Worm (Caenorhabditis elegans) whole organism, L1 larva: ENCODE results near the gene klp-7.

Experiments
- C04F5.9 ChIP-seq: sonication (generic microtip); optimal IDR thresholded peaks from 2 replicates; lab custom pipeline; 2016; ENCODE audit warnings: missing genetic modification characterization, missing compliant biosample characterization
- C34B4.2 ChIP-seq: sonication (generic microtip); optimal IDR thresholded peaks from 2 replicates; lab custom pipeline; 2017; ENCODE audit warnings: mild to moderate bottlenecking, missing genetic modification characterization, missing compliant biosample characterization
- Y116A8C.19 ChIP-seq: sonication (generic microtip); optimal IDR thresholded peaks from 2 replicates; lab custom pipeline; 2016; ENCODE audit warnings: missing compliant biosample characterization, missing genetic modification characterization, borderline replicate concordance
- aly-2 ChIP-seq: fragments of 150-350 bp; optimal IDR thresholded peaks from 2 replicates; lab custom pipeline; 2014; ENCODE audit warnings: missing biosample characterization, missing genetic modification characterization
- ceh-63 ChIP-seq: fragments of 200-800 bp; sonication (Bioruptor generic); optimal IDR thresholded peaks from 2 replicates; lab custom pipeline; 2018; ENCODE audit warnings: mild to moderate bottlenecking, missing genetic modification characterization, missing compliant biosample characterization
- ceh-82 ChIP-seq, 3 experiments: fragments of 150-350 bp in 1 of 3; sonication (generic microtip) in 2 of 3; optimal IDR thresholded peaks; 2 replicates each; lab custom pipeline; 2014 to 2017; ENCODE audit warnings: missing biosample characterization in 3 of 3, missing genetic modification characterization in 3 of 3
- ces-1 ChIP-seq: fragments of 150-350 bp; optimal IDR thresholded peaks from 2 replicates; lab custom pipeline; 2014; ENCODE audit warnings: missing biosample characterization, missing genetic modification reagents, missing genetic modification characterization
- dpl-1 ChIP-seq, 3 experiments: fragments of 150-350 bp in 2 of 3; sonication (generic microtip) in 1 of 3; optimal IDR thresholded peaks; 2 replicates each; lab custom pipeline; 2014 to 2017; ENCODE audit warnings: missing biosample characterization in 3 of 3, missing genetic modification characterization in 3 of 3, missing genetic modification reagents in 3 of 3
- dsc-1 ChIP-seq: sonication (generic microtip); optimal IDR thresholded peaks from 2 replicates; lab custom pipeline; 2016; ENCODE audit warnings: mild to moderate bottlenecking, missing genetic modification characterization, missing compliant biosample characterization
- efl-1 ChIP-seq, 4 experiments: fragments of 150-350 bp; optimal IDR thresholded peaks in 3 of 4; peaks in 1 of 4; 1 replicate in 1 of 4; 2 replicates in 3 of 4; lab custom pipeline; 2014; ENCODE audit warnings: missing biosample characterization in 2 of 4, missing genetic modification characterization in 2 of 4, missing genetic modification reagents in 2 of 4
- efl-3 ChIP-seq: fragments of 200-800 bp; sonication (Bioruptor generic); optimal IDR thresholded peaks from 2 replicates; lab custom pipeline; 2018; ENCODE audit warnings: mild to moderate bottlenecking, missing genetic modification characterization, missing compliant biosample characterization
- elt-2 ChIP-seq: sonication (generic microtip); optimal IDR thresholded peaks from 2 replicates; lab custom pipeline; 2016; ENCODE audit warnings: missing genetic modification characterization, mild to moderate bottlenecking, inconsistent platforms, missing compliant biosample characterization, missing genetic modification reagents
- ets-5 ChIP-seq: fragments of 200-800 bp; sonication (Bioruptor generic); IDR thresholded peaks from 2 replicates; pipeline ENCODE4 v1.3.6; 2022; ENCODE audit warnings: missing genetic modification characterization, missing compliant biosample characterization
- fkh-10 ChIP-seq: sonication (generic microtip); optimal IDR thresholded peaks from 2 replicates; lab custom pipeline; 2017; ENCODE audit warnings: missing biosample characterization, missing genetic modification reagents, missing genetic modification characterization
- fkh-8 ChIP-seq: sonication (generic microtip); optimal IDR thresholded peaks from 2 replicates; lab custom pipeline; 2016; ENCODE audit warnings: mild to moderate bottlenecking, missing genetic modification characterization, missing compliant biosample characterization
- grh-1 ChIP-seq: fragments of 200-800 bp; sonication (Bioruptor generic); IDR thresholded peaks from 2 replicates; pipeline ENCODE4 v1.3.6; 2022; ENCODE audit warnings: missing genetic modification reagents, missing genetic modification characterization, missing compliant biosample characterization
- hlh-4 ChIP-seq: sonication (generic microtip); optimal IDR thresholded peaks from 2 replicates; lab custom pipeline; 2016; ENCODE audit warnings: mild to moderate bottlenecking, missing genetic modification characterization, missing compliant biosample characterization
- hpl-2 ChIP-seq: fragments of 150-350 bp; optimal IDR thresholded peaks from 2 replicates; lab custom pipeline; 2014; ENCODE audit warnings: missing biosample characterization, missing genetic modification reagents, missing genetic modification characterization
- irx-1 ChIP-seq: sonication (generic microtip); optimal IDR thresholded peaks from 2 replicates; lab custom pipeline; 2016; ENCODE audit warnings: missing genetic modification characterization, missing compliant biosample characterization
- isw-1 ChIP-seq: fragments of 200-800 bp; sonication (Bioruptor generic); IDR thresholded peaks from 2 replicates; pipeline ENCODE4 v1.3.6; 2022; ENCODE audit warnings: missing genetic modification characterization, missing compliant biosample characterization
- jun-1 ChIP-seq: fragments of 150-350 bp; optimal IDR thresholded peaks from 2 replicates; lab custom pipeline; 2014; ENCODE audit warnings: missing biosample characterization, missing genetic modification reagents, missing genetic modification characterization
- lin-14 ChIP-seq: fragments of 200-800 bp; sonication (Bioruptor generic); optimal IDR thresholded peaks from 2 replicates; lab custom pipeline; 2018; ENCODE audit warnings: mild to moderate bottlenecking, missing genetic modification characterization, moderate library complexity, missing compliant biosample characterization
- lin-15B ChIP-seq: fragments of 150-350 bp; sonication (generic microtip); optimal IDR thresholded peaks from 3 replicates; lab custom pipeline; 2014; ENCODE audit warnings: missing biosample characterization, missing genetic modification characterization
- lsy-2 ChIP-seq, 2 experiments: fragments of 150-350 bp; optimal IDR thresholded peaks; 2 replicates each; lab custom pipeline; 2014; ENCODE audit warnings: missing biosample characterization in 2 of 2, missing genetic modification characterization in 2 of 2
- mep-1 ChIP-seq: fragments of 150-350 bp; optimal IDR thresholded peaks from 2 replicates; lab custom pipeline; 2014; ENCODE audit warnings: missing biosample characterization, missing genetic modification characterization
- nhr-11 ChIP-seq: fragments of 150-350 bp; optimal IDR thresholded peaks from 2 replicates; lab custom pipeline; 2014; ENCODE audit warnings: missing biosample characterization, missing genetic modification characterization
- nhr-19 ChIP-seq: fragments of 200-800 bp; sonication (Bioruptor generic); conservative IDR thresholded peaks from 2 replicates; pipeline ENCODE4 v1.3.6; 2022; ENCODE audit warnings: missing genetic modification characterization, missing compliant biosample characterization
- nhr-20 ChIP-seq: sonication (generic microtip); optimal IDR thresholded peaks from 2 replicates; lab custom pipeline; 2016; ENCODE audit warnings: mild to moderate bottlenecking, missing genetic modification characterization, missing compliant biosample characterization
- nhr-28 ChIP-seq: fragments of 150-350 bp; optimal IDR thresholded peaks from 2 replicates; lab custom pipeline; 2014; ENCODE audit warnings: missing biosample characterization, missing genetic modification characterization
- nhr-71 ChIP-seq: sonication (generic microtip); optimal IDR thresholded peaks from 2 replicates; lab custom pipeline; 2016; ENCODE audit warnings: mild to moderate bottlenecking, missing genetic modification characterization, moderate library complexity, missing compliant biosample characterization
- nhr-76 ChIP-seq: sonication (generic microtip); optimal IDR thresholded peaks from 2 replicates; lab custom pipeline; 2017; ENCODE audit warnings: missing biosample characterization, missing genetic modification characterization
- nhr-84 ChIP-seq: sonication (generic microtip); optimal IDR thresholded peaks from 2 replicates; lab custom pipeline; 2017; ENCODE audit warnings: missing biosample characterization, missing genetic modification characterization
- nhr-85 ChIP-seq: sonication (generic microtip); peaks from one replicate; lab custom pipeline; 2016; ENCODE audit warnings: missing genetic modification characterization, inconsistent platforms, missing compliant biosample characterization
- nhr-90 ChIP-seq: sonication (generic microtip); optimal IDR thresholded peaks from 2 replicates; lab custom pipeline; 2016; ENCODE audit warnings: mild to moderate bottlenecking, missing genetic modification characterization, missing compliant biosample characterization; ENCODE audit not compliant: poor library complexity
- pax-3 ChIP-seq: fragments of 200-800 bp; sonication (Bioruptor generic); optimal IDR thresholded peaks from 2 replicates; lab custom pipeline; 2018; ENCODE audit warnings: mild to moderate bottlenecking, missing genetic modification characterization, moderate library complexity, missing compliant biosample characterization
- rnt-1 ChIP-seq: sonication (generic microtip); optimal IDR thresholded peaks from 2 replicates; lab custom pipeline; 2016; ENCODE audit warnings: mild to moderate bottlenecking, missing genetic modification characterization, moderate library complexity, missing compliant biosample characterization
- skn-1 ChIP-seq: fragments of 150-350 bp; optimal IDR thresholded peaks from 2 replicates; lab custom pipeline; 2014; ENCODE audit warnings: missing biosample characterization, missing genetic modification characterization
- snpc-4 ChIP-seq: fragments of 150-350 bp; optimal IDR thresholded peaks from 2 replicates; lab custom pipeline; 2014; ENCODE audit warnings: missing biosample characterization, missing genetic modification characterization
- snu-23 ChIP-seq: sonication (generic microtip); optimal IDR thresholded peaks from 2 replicates; lab custom pipeline; 2016; ENCODE audit warnings: missing genetic modification characterization, missing compliant biosample characterization
- sox-4 ChIP-seq: sonication (generic microtip); optimal IDR thresholded peaks from 2 replicates; lab custom pipeline; 2016; ENCODE audit warnings: missing genetic modification characterization, missing compliant biosample characterization
- sup-37 ChIP-seq: fragments of 200-800 bp; sonication (Bioruptor generic); optimal IDR thresholded peaks from 2 replicates; lab custom pipeline; 2018; ENCODE audit warnings: mild to moderate bottlenecking, missing genetic modification characterization, missing compliant biosample characterization
- unc-130 ChIP-seq: fragments of 150-350 bp; optimal IDR thresholded peaks from 2 replicates; lab custom pipeline; 2017; ENCODE audit warnings: missing biosample characterization, missing genetic modification characterization, inconsistent platforms
- vab-15 ChIP-seq: sonication (generic microtip); optimal IDR thresholded peaks from 2 replicates; lab custom pipeline; 2017; ENCODE audit warnings: missing genotype, mild to moderate bottlenecking, missing genetic modification characterization, missing compliant biosample characterization
- zag-1 ChIP-seq: fragments of 150-350 bp; optimal IDR thresholded peaks from 2 replicates; lab custom pipeline; 2014; ENCODE audit warnings: missing biosample characterization, missing genetic modification characterization
- ztf-11 ChIP-seq, 2 experiments: sonication (generic microtip); optimal IDR thresholded peaks; 2 replicates each; lab custom pipeline; 2016 to 2017; ENCODE audit warnings: missing genetic modification characterization in 2 of 2, missing biosample characterization in 1 of 2, missing compliant biosample characterization in 1 of 2
- ztf-4 ChIP-seq: fragments of 150-350 bp; optimal IDR thresholded peaks from 2 replicates; lab custom pipeline; 2014; ENCODE audit warnings: missing biosample characterization, missing genetic modification characterization

klp-7 gene

ce11 chrIII:10818364-10818763 lies 12.6 kb downstream of the klp-7 start (continued):
- TF ChIP-seq C04F5.9 (tag; lab: Kevin White, UChicago) (no peak), ztf-4 (tag; lab: Kevin White, UChicago) (no peak), C34B4.2 (no peak), nhr-71 (tag; lab: Kevin White, UChicago) (peak; percentile 77), hpl-2 (GFP tag; lab: Kevin White, UChicago) (peak; percentile 10), lin-15B (tag; lab: Kevin White, UChicago) (peak; percentile 44), hlh-4 (tag; lab: Kevin White, UChicago) (no peak), dsc-1 (tag; lab: Kevin White, UChicago) (no peak), snu-23 (GFP tag; lab: Kevin White, UChicago) (peak; percentile 61), mep-1 (tag; lab: Kevin White, UChicago) (peak; percentile 72), fkh-8 (tag; lab: Kevin White, UChicago) (peak; percentile 65), nhr-90 (tag; lab: Kevin White, UChicago) (peak; percentile 8), sup-37 (GFP tag; lab: Kevin White, UChicago) (peak; percentile 3), snpc-4 (tag; lab: Kevin White, UChicago) (no peak), isw-1 (0 out of 2 replicates have a peak, but pooled peaks have one; percentile 2), nhr-76 (tag; lab: Kevin White, UChicago) (no peak), nhr-20 (tag; lab: Kevin White, UChicago) (peak; percentile 62), nhr-28 (tag; lab: Kevin White, UChicago) (no peak), ztf-11 (tag; optimal IDR thresholded peaks at IDR 0.05; lab: Kevin White, UChicago) (peak in 1 of 2 experiments; percentile 8), grh-1 (GFP tag; lab: Robert Waterston, UW) (no peak), lin-14 (GFP tag; lab: Kevin White, UChicago) (peak; percentile 85), efl-3 (GFP tag; lab: Kevin White, UChicago) (no peak), vab-15 (no peak), efl-1 (optimal IDR thresholded peaks at IDR 0.05; lab: Kevin White, UChicago) (peak; percentile 56 to 63), efl-1 (GFP tag; optimal IDR thresholded peaks at IDR 0.05 in 1 of 2; lab: Kevin White, UChicago) (peak; percentile 38 to 87), irx-1 (tag; lab: Kevin White, UChicago) (no peak), ets-5 (GFP tag; lab: Robert Waterston, UW) (no peak), aly-2 (peak; percentile 7), sox-4 (tag; lab: Kevin White, UChicago) (no peak), nhr-84 (no peak), nhr-11 (tag; lab: Kevin White, UChicago) (no peak), jun-1 (tag; lab: Kevin White, UChicago) (peak; percentile 38), skn-1 (tag; lab: Kevin White, UChicago) (peak; percentile 26), ceh-82 (tag; optimal IDR thresholded peaks at IDR 0.05; lab: Kevin White, UChicago) (peak in 1 of 3 experiments; percentile 67), rnt-1 (peak; percentile 35), zag-1 (tag; lab: Kevin White, UChicago) (no peak), ces-1 (GFP tag; lab: Kevin White, UChicago) (no peak), fkh-10 (no peak), lsy-2 (tag; optimal IDR thresholded peaks at IDR 0.05; lab: Kevin White, UChicago) (peak; percentile 39 to 72), ceh-63 (no peak)

- no peak for TF ChIP-seq efl-1 (optimal IDR thresholded peaks at IDR 0.05; lab: Kevin White, UChicago)
- peak in 1 of 2 experiments; percentile 80 for TF ChIP-seq efl-1 (GFP tag; optimal IDR thresholded peaks at IDR 0.05 in 1 of 2; lab: Kevin White, UChicago)
- no peak for TF ChIP-seq ces-1 (GFP tag; lab: Kevin White, UChicago)
- TF ChIP-seq elt-2 = peak; percentile 34
- TF ChIP-seq Y116A8C.19 (tag; lab: Kevin White, UChicago) = no peak
- TF ChIP-seq unc-130 (tag; lab: Kevin White, UChicago) = no peak
- TF ChIP-seq dsc-1 (tag; lab: Kevin White, UChicago) = no peak
- TF ChIP-seq nhr-19 (GFP tag; lab: Robert Waterston, UW) = no peak
- TF ChIP-seq nhr-85 (tag; lab: Kevin White, UChicago) = no peak
- TF ChIP-seq dpl-1 (GFP tag; optimal IDR thresholded peaks at IDR 0.05; lab: Kevin White, UChicago) = no peak
- TF ChIP-seq isw-1 = no peak
- TF ChIP-seq pax-3 (tag; lab: Kevin White, UChicago) = peak; percentile 11
- TF ChIP-seq C34B4.2 = no peak
Observed at ce11 chrIII:10819257-10819656, 13.5 kb downstream of the klp-7 start.
